Worm (Caenorhabditis elegans) whole organism, L4 larva: ENCODE results near the gene C14C10.10.

ENCODE experiments used
- F49E8.2 ChIP-seq: sonication (generic microtip); optimal IDR thresholded peaks from 2 replicates; lab custom pipeline; 2016; ENCODE audit warnings: missing compliant biosample characterization, mild to moderate bottlenecking, missing genetic modification characterization, borderline replicate concordance
- ama-1 ChIP-seq: fragments of 150-350 bp; optimal IDR thresholded peaks from 2 replicates; lab custom pipeline; 2014; ENCODE audit warnings: inconsistent platforms, mixed read lengths
- lin-38 ChIP-seq: fragments of 200-800 bp; sonication (Bioruptor generic); IDR thresholded peaks from 2 replicates; pipeline ENCODE4 v1.3.6; 2022; ENCODE audit warnings: missing genetic modification reagents, missing genetic modification characterization, missing compliant biosample characterization

- TF ChIP-seq F49E8.2 (tag; lab: Kevin White, UChicago) (no peak), ama-1 (lab: Kevin White, UChicago) (no peak), lin-38 (GFP tag; lab: Robert Waterston, UW) (no peak)
These were observed 31.6 kb downstream of the C14C10.10 start for ce11 chrV:12567312-12567711.
